Fruit fly (Drosophila melanogaster): ENCODE results near the gene mub.

Gene mub

dm6 chr3L:21832203-21833160 is 12.1 kb upstream of the mub start, which contains the start of the genes CG7148 and Nopp140 (continued):
- peak; percentile 95 for TF ChIP-seq Med (GFP tag)
- TF ChIP-seq nmo (GFP tag; optimal IDR thresholded peaks at IDR 0.05) = peak; percentile 54
- TF ChIP-seq en (GFP tag; optimal IDR thresholded peaks at IDR 0.05) = no peak
- TF ChIP-seq bigmax (GFP tag; optimal IDR thresholded peaks at IDR 0.05) = no peak
- no peak for TF ChIP-seq seq (GFP tag; IDR thresholded peaks at IDR 0.05)
- peak; percentile 73 for TF ChIP-seq CG14710 (tag; optimal IDR thresholded peaks at IDR 0.05)
- peak; percentile 42 for TF ChIP-seq Usf (GFP tag; optimal IDR thresholded peaks at IDR 0.05)
- TF ChIP-seq CG33557 (GFP tag; optimal IDR thresholded peaks at IDR 0.05) = peak; percentile 27
- TF ChIP-seq CG14050 (GFP tag; IDR thresholded peaks at IDR 0.05) = 0 out of 3 replicates have a peak, but pooled peaks have one; percentile 11
- peak; percentile 39 for TF ChIP-seq CG2875 (GFP tag; optimal IDR thresholded peaks at IDR 0.05)
- no peak for TF ChIP-seq CG31388 (GFP tag; optimal IDR thresholded peaks at IDR 0.05)
- peak; percentile 79 for TF ChIP-seq CG12769 (tag; optimal IDR thresholded peaks at IDR 0.05)
- peak; percentile 83 for TF ChIP-seq CG32532 (GFP tag; IDR thresholded peaks at IDR 0.05)
- TF ChIP-seq Dfd (GFP tag; optimal IDR thresholded peaks at IDR 0.05) = no peak
- peak; percentile 50 for TF ChIP-seq Bdp1 (GFP tag; optimal IDR thresholded peaks at IDR 0.05)
- TF ChIP-seq mld (GFP tag; IDR thresholded peaks at IDR 0.05; ENCODE audit: partially characterized antibody) = no peak
- peak; percentile 49; the same call in 1 of the 2 replicates for TF ChIP-seq CG7372 (GFP tag; IDR thresholded peaks at IDR 0.05)
- TF ChIP-seq CG16813 (GFP tag; IDR thresholded peaks at IDR 0.05; ENCODE audit: partially characterized antibody) = peak; percentile 40; the same call in 1 of the 3 replicates
- no peak for TF ChIP-seq CG7963 (GFP tag; IDR thresholded peaks at IDR 0.05; ENCODE audit: partially characterized antibody)
- TF ChIP-seq Fer3 (tag; optimal IDR thresholded peaks at IDR 0.05) = peak; percentile 67
- TF ChIP-seq sc (optimal IDR thresholded peaks at IDR 0.05) = no peak
- no peak for TF ChIP-seq sc (GFP tag; optimal IDR thresholded peaks at IDR 0.05)
- TF ChIP-seq Optix (GFP tag; IDR thresholded peaks at IDR 0.05) = peak; percentile 42; the same call in 1 of the 3 replicates
- 0 out of 2 replicates have a peak, but pooled peaks have one; percentile 41 for TF ChIP-seq ara (GFP tag; IDR thresholded peaks at IDR 0.05)
- TF ChIP-seq Hr78 (GFP tag; optimal IDR thresholded peaks at IDR 0.05) = no peak
- TF ChIP-seq Atf-2 (GFP tag; optimal IDR thresholded peaks at IDR 0.05) = no peak
- peak; percentile 83 for TF ChIP-seq HmgZ (tag; optimal IDR thresholded peaks at IDR 0.05)
- TF ChIP-seq CG2120 (GFP tag; optimal IDR thresholded peaks at IDR 0.05) = peak; percentile 81
- TF ChIP-seq nau (GFP tag; optimal IDR thresholded peaks at IDR 0.05) = no peak
- TF ChIP-seq CG7987 (GFP tag; optimal IDR thresholded peaks at IDR 0.05) = peak; percentile 77
- TF ChIP-seq Fer2 (tag; optimal IDR thresholded peaks at IDR 0.05) = peak; percentile 44
- TF ChIP-seq CG17328 (GFP tag; IDR thresholded peaks at IDR 0.05) = peak; percentile 65
- TF ChIP-seq wek (GFP tag; optimal IDR thresholded peaks at IDR 0.05) = peak; percentile 100
- peak; percentile 47; the same call in 1 of the 2 replicates for TF ChIP-seq Ptx1 (GFP tag; IDR thresholded peaks at IDR 0.05)
- peak; percentile 74 for TF ChIP-seq CG30020 (tag; optimal IDR thresholded peaks at IDR 0.05)
- peak; percentile 91 for TF ChIP-seq CG3847 (GFP tag; IDR thresholded peaks at IDR 0.05)
- TF ChIP-seq z (GFP tag; IDR thresholded peaks at IDR 0.05) = no peak
- TF ChIP-seq Adf1 (GFP tag; IDR thresholded peaks at IDR 0.05) = peak; percentile 24; the same call in 1 of the 2 replicates
- TF ChIP-seq unc-4 (GFP tag; IDR thresholded peaks at IDR 0.05; ENCODE audit: partially characterized antibody) = no peak
- peak; percentile 71 for TF ChIP-seq CG12391 (tag; optimal IDR thresholded peaks at IDR 0.05)
- TF ChIP-seq CG15601 (tag; optimal IDR thresholded peaks at IDR 0.05) = peak; percentile 27
- peak; percentile 66 for TF ChIP-seq sug (tag; optimal IDR thresholded peaks at IDR 0.05)
- no peak for TF ChIP-seq ham (GFP tag; IDR thresholded peaks at IDR 0.05)
- peak; percentile 77 for TF ChIP-seq HLH54F (GFP tag; optimal IDR thresholded peaks at IDR 0.05)
- TF ChIP-seq ci (GFP tag; IDR thresholded peaks at IDR 0.05) = peak; percentile 87
- peak; percentile 8 for TF ChIP-seq Camta (GFP tag; optimal IDR thresholded peaks at IDR 0.05)
- peak; percentile 68 for TF ChIP-seq CG10543 (GFP tag; optimal IDR thresholded peaks at IDR 0.05)
- no peak for TF ChIP-seq crol (GFP tag; IDR thresholded peaks at IDR 0.05)

Measured in whole organism, embryonic.